Fruit fly (Drosophila melanogaster) whole organism, wandering third instar larva: Measurements from ENCODE around the gene Sec5.

Source experiments
- CG9705 ChIP-seq: fragments of 200-800 bp; sonication (Bioruptor generic); optimal IDR thresholded peaks from 2 replicates; lab custom pipeline; 2018; ENCODE audit warnings: missing biosample characterization, mild to moderate bottlenecking, missing genetic modification characterization
- Dfd ChIP-seq: fragments of >200 bp; optimal IDR thresholded peaks from 2 replicates; lab custom pipeline; 2017; ENCODE audit warnings: missing biosample characterization, missing genetic modification characterization
- HLH106 ChIP-seq: fragments of 200-800 bp; optimal IDR thresholded peaks from 3 replicates; lab custom pipeline; 2019; ENCODE audit warnings: missing biosample characterization, mild to moderate bottlenecking, missing genetic modification characterization, moderate library complexity
- Hr83 ChIP-seq: fragments of 200-300 bp; sonication (Bioruptor generic); optimal IDR thresholded peaks from 2 replicates; lab custom pipeline; 2016; ENCODE audit warnings: missing biosample characterization, mild to moderate bottlenecking, missing genetic modification characterization, moderate library complexity; ENCODE audit not compliant: poor library complexity, severe bottlenecking
- OdsH ChIP-seq: fragments of 200-800 bp; sonication (Bioruptor generic); optimal IDR thresholded peaks from 2 replicates; lab custom pipeline; 2016; ENCODE audit warnings: missing biosample characterization, mild to moderate bottlenecking, missing genetic modification characterization
- Vsx2 ChIP-seq: fragments of 200-300, 225-300 bp; sonication (Bioruptor generic); optimal IDR thresholded peaks from 2 replicates; lab custom pipeline; 2018; ENCODE audit warnings: missing biosample characterization, missing genetic modification characterization; ENCODE audit not compliant: partially characterized antibody
- br ChIP-seq: fragments of 200-800 bp; sonication (Bioruptor generic); optimal IDR thresholded peaks from 2 replicates; lab custom pipeline; 2016; ENCODE audit warnings: missing biosample characterization, missing genetic modification characterization
- dsf ChIP-seq: sonication (Bioruptor generic); optimal IDR thresholded peaks from 2 replicates; lab custom pipeline; 2016; ENCODE audit warnings: missing biosample characterization, missing genetic modification characterization, borderline replicate concordance
- fru ChIP-seq: fragments of 200-800 bp; sonication (Bioruptor generic); optimal IDR thresholded peaks from 3 replicates; lab custom pipeline; 2016; ENCODE audit warnings: missing biosample characterization, mild to moderate bottlenecking, missing genetic modification characterization
- lola ChIP-seq: fragments of >200 bp; optimal IDR thresholded peaks from 2 replicates; lab custom pipeline; 2017; ENCODE audit warnings: missing biosample characterization, missing genetic modification characterization
- pan ChIP-seq: fragments of >200 bp; optimal IDR thresholded peaks from 2 replicates; lab custom pipeline; 2017
- psq ChIP-seq: fragments of 200-800 bp; sonication (Bioruptor generic); optimal IDR thresholded peaks from 3 replicates; lab custom pipeline; 2017; ENCODE audit warnings: missing biosample characterization, mild to moderate bottlenecking, missing genetic modification characterization, moderate library complexity
- rgr ChIP-seq: fragments of 200-800 bp; sonication (Bioruptor generic); optimal IDR thresholded peaks from 3 replicates; lab custom pipeline; 2016; ENCODE audit warnings: missing biosample characterization, mild to moderate bottlenecking, missing genetic modification characterization
- usp ChIP-seq: fragments of >200 bp; optimal IDR thresholded peaks from 2 replicates; lab custom pipeline; 2017; ENCODE audit warnings: missing biosample characterization, missing genetic modification characterization

DNA sequence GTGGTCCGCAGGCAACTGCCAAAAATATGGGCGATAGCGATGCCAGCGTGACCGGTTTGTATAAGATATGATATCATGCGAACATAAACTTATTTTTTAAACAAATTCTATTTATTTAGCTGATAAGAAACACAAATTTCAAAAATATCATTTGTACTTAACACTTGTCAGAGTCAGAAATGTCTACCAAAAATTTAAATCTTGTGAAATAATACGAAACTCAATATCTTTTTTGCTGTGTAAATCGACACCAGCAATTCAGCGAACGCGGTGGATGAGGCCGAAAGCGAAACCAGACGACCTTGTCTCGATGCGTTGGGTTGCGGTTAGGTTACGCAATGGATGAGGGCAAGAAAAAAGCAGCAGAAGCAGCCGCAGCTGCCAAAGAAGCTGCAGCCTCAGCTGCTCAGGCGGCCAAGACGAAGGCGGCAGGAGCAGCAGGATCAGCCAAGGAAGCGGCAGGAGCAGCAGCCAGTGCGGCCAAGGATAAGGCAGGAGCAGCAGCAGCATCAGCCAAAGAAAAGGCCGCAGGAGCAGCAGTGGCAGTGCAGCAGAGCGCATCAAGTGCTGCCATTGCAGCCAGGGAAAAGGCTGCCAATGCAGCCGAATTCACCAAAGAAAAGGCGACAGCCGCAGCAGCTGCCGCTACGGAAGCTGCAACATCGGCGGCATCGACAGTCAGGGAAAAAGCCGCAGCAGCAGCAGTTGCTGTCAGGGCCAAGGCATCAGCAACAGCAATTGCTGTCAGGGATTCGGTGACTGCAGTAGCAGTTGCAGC is 40.4 kb upstream of the Sec5 start, which contains the start of gene CG31952:
- no peak for TF ChIP-seq br
- TF ChIP-seq OdsH = no peak
- no peak for TF ChIP-seq psq (GFP tag; lab: Kevin White, UChicago)
- no peak for TF ChIP-seq HLH106 (tag; lab: Kevin White, UChicago)
- TF ChIP-seq Dfd = no peak
- TF ChIP-seq Vsx2 (GFP tag; lab: Kevin White, UChicago) = no peak
- peak; percentile 31 for TF ChIP-seq rgr (GFP tag; lab: Kevin White, UChicago)
- no peak for TF ChIP-seq Hr83 (GFP tag; lab: Kevin White, UChicago)
- TF ChIP-seq fru (GFP tag; lab: Kevin White, UChicago) = peak; percentile 40
- no peak for TF ChIP-seq lola (GFP tag; lab: Kevin White, UChicago)
- no peak for TF ChIP-seq dsf (GFP tag; lab: Kevin White, UChicago)
- TF ChIP-seq pan (lab: Kevin White, UChicago) = no peak
- no peak for TF ChIP-seq usp (GFP tag; lab: Kevin White, UChicago)
- no peak for TF ChIP-seq CG9705 (GFP tag; lab: Kevin White, UChicago)
